Fruit fly (Drosophila melanogaster) S2 (cell line): ENCODE measurements around the gene CG42272.
A peak's percentile ranks its signal among the peaks of the same experiment; 100 is the strongest.

Source experiments
- CG8478 ChIP-seq: fragments of >200 bp; optimal IDR thresholded peaks from 2 replicates; lab custom pipeline; 2018
- CTCF ChIP-seq, 2 experiments: fragments of >200 bp; optimal IDR thresholded peaks; 2 replicates each; lab custom pipeline; 2018

The CG42272 gene

DNA sequence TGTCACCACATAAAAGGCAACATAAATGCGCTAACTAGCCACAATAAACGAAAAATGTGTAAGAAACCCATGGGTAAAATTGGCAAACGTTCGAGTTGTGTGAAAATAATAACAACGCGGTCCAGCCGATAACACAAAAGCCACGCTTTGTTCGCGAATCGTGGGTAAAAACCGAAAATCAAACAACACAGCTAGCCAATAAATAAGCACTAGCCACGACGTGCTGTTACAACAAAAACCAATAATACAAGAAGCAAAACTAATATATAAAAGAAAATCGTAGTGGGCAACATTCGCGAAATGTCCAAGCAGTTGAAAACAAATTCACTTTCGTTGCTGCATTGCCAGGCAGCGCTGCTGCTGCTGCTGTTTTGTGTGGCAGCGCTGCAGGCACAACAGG is at the start of gene CG42272:
Gene CG42272 (plus strand): TSS at position 301 of the 400 bp plus-strand sequence.
- TF ChIP-seq CG8478 (lab: Kevin White, UChicago) (no peak), CTCF (optimal IDR thresholded peaks at IDR 0.05; lab: Kevin White, UChicago) (no peak)

dm6 chr3L:5753605-5754365 is 49.0 kb upstream of the CG42272 start:
- TF ChIP-seq CTCF (optimal IDR thresholded peaks at IDR 0.05; lab: Kevin White, UChicago) = no peak
- no peak for TF ChIP-seq CG8478 (lab: Kevin White, UChicago)

- TF ChIP-seq CTCF (optimal IDR thresholded peaks at IDR 0.05; lab: Kevin White, UChicago) (peak; percentile 30 to 59), CG8478 (lab: Kevin White, UChicago) (no peak)
Measured at dm6 chr3L:5764922-5765843, 37.6 kb upstream of the CG42272 start, which contains the start of gene CG10576. TSS of gene CG10576 (minus strand) at chr3L:5765702.

DNA sequence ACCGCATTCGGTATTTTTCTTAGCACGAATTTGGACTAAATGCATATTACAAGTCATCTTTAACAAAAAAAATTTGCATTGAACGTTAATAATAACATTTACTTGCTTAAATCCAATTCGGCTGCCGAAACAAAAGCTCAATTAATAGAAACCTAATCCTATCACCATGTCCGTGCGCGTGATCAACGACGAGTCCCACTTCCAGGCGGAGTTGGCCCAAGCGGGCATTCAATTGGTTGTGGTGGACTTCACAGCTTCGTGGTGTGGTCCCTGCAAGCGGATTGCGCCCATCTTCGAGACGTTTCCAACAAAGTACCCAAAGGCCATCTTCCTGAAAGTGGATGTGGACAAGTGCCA is 37.0 kb upstream of the CG42272 start, which contains the start of gene Txl:
Gene Txl (plus strand): TSS at position 3 of the 357 bp plus-strand sequence.
- TF ChIP-seq CTCF (optimal IDR thresholded peaks at IDR 0.05; lab: Kevin White, UChicago) (no peak), CG8478 (lab: Kevin White, UChicago) (no peak)

DNA sequence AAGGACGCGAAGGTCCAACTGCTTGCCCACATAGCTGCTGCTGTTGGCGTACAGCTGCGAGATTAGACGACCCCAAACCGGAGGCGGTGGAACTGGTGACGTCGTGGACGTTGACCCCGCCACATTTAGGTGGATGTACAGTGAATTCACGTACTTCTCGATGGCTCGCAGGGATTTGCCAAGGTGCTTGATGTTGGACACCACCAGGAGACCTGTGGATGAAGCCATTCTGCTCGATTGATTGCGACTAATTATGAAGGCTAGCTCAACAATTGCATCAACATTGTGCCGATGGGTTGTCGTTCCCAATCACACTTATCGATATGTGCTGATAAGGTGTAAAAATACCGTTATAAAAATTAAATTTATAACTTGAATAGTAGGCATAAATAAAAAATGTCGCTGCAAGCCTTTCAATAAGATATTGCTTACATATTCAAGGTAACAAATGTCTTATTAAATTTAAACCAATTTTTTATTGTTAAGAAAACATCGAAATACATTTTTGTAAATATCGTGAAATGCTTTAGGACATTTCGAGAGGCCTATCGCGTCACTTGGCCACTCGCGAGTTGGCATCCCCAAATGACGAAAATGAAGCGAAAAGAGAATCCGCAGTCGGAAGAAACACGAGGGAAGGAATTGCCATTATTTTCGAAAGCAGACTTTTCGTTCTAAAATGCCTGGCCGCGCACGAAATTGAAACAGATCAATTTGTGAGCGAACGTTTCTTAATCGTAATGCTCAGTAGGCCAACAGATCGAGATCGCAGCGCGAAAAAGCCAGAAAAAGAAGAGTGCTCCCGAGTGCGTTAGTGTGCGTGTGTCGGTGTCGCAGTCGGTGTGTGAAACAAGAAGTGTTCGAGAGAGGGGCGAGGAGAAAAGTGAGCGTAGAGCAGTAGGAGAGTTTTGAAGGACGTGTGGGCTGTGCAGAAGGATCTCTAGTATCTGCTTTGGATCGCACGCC is 34.0 kb upstream of the CG42272 start, which contains the start of the genes Ppat-Dpck and scny:
Gene Ppat-Dpck (minus strand): TSS at position 263 of the 966 bp plus-strand sequence.
Gene scny (plus strand): TSS at position 471 of the 966 bp plus-strand sequence.
- peak in 1 of 2 experiments; percentile 6 for TF ChIP-seq CTCF (optimal IDR thresholded peaks at IDR 0.05; lab: Kevin White, UChicago)
- no peak for TF ChIP-seq CG8478 (lab: Kevin White, UChicago)

DNA sequence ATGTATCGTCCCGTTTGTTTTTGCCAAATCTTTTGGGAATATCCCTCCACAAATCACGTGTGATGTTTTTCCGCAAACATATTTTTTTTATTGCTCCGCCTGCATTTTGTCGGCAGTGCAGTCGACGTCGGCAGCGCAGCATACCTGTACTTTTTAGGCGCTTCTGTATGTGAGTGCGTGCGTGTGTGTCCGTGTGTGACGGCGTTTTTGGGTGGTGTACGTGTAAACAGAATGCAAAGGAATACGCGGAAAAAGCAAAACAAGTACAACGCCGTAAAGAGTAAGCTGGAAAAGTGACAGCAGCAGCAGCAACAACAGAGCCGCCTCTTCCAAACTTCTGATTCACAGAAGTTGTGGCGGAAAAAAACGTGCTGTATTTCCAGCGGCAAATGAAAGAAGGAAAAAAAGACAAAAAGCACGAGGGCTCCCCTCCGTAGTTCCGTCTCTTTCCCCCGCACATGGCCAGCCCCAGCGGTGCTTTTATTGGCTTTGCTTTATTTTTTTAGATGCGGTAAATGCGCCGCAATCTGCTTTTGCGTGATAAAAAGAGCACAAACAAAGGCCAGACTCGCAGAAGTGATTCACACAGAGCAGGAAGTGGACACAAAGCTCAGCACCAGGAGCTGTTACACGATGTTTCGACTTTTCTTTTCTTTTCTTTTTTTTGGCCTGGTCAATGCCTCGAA is 32.6 kb upstream of the CG42272 start:
- TF ChIP-seq CG8478 (lab: Kevin White, UChicago) (no peak), CTCF (optimal IDR thresholded peaks at IDR 0.05; lab: Kevin White, UChicago) (no peak)

DNA sequence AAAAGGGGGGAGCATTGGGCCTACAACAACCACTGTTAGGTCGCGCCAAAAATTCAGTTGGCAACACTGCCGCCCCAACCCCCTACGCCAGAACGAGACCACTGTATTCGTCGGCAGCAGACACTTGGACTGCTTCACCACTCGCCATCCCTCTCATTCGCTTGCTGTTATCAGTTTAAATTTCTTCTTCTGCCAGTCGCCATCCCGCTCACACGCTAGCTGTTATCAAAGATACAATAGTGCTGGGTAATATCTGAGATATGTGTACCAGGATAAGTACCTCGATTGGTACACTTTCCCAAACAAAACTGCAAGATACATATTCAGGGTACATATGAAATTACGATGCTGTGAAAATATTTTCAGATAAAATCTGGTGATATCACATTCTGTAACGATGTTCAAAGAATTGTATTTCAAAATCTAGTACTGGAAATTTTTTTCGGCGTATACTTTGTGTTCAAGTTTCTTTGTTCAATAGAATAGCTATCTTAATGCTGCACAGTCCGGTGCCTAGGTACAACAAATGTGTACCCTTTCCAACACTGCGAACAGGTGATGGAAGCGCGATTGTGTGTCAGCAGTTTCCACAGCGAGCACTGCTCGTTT is 31.9 kb upstream of the CG42272 start:
- TF ChIP-seq CTCF (optimal IDR thresholded peaks at IDR 0.05; lab: Kevin White, UChicago) (peak; percentile 38 to 61), CG8478 (lab: Kevin White, UChicago) (no peak)

DNA sequence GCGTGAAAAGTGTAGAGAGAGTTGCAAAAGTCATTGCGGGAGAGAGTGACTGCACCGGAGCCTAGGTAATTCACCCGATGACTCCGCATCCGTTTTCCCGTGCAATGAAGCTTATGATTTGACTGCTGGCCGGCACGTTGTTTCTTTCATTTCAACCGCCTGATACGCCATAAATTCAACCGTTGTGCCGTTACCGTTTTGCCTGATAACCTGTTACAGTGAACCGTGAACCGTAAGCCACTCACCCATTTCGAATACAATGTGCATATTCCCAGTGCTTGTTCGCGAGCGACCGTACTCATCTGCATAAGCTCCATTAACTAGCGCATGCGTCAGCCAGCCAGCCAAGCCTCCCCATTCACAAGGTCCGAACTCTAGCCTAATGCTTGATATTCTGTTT is 28.1 kb upstream of the CG42272 start:
- TF ChIP-seq CG8478 (lab: Kevin White, UChicago) = no peak
- no peak for TF ChIP-seq CTCF (optimal IDR thresholded peaks at IDR 0.05; lab: Kevin White, UChicago)

DNA sequence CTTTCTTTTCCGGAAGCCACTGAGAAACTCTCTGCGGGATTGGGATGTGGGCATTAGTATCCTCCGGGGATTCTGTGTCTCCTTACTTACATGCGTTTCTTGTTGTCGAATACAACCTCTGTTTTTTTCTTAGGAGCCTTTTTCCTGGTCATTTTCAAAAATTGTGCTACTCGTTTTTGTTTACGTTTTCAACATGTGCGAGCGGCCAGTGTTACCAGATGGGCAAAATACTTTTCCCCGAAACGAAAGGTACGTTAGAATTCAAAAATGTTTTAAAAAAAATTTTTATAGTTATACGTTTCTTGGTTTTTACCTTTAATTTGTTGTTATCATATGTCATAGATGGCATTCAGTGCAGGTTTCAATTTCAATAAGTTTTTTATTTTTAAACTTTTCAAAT is 25.7 kb upstream of the CG42272 start, which contains the start of gene vito:
Gene vito (minus strand): TSS at position 220 of the 400 bp plus-strand sequence.
- no peak for TF ChIP-seq CTCF (optimal IDR thresholded peaks at IDR 0.05; lab: Kevin White, UChicago)
- no peak for TF ChIP-seq CG8478 (lab: Kevin White, UChicago)

- TF ChIP-seq CG8478 (lab: Kevin White, UChicago) = no peak
- TF ChIP-seq CTCF (optimal IDR thresholded peaks at IDR 0.05; lab: Kevin White, UChicago) = no peak
Measured at dm6 chr3L:5779476-5780401, 23.1 kb upstream of the CG42272 start, which contains the start of the genes Myt1, PGRP-LD and Pmi. TSS of gene Myt1 (minus strand) at chr3L:5779591. TSS of gene PGRP-LD (plus strand) at chr3L:5780051. TSS of gene Pmi (plus strand) at chr3L:5780051.

- TF ChIP-seq CG8478 (lab: Kevin White, UChicago) = no peak
- TF ChIP-seq CTCF (optimal IDR thresholded peaks at IDR 0.05; lab: Kevin White, UChicago) = no peak
Measured at dm6 chr3L:5785237-5786062, 17.4 kb upstream of the CG42272 start.
